Worm (Caenorhabditis elegans) whole organism, L4 larva: ENCODE data around the gene Y57G11C.1142.

ENCODE experiments used
- D1046.2 ChIP-seq: fragments of 200-800 bp; sonication (Bioruptor generic); IDR thresholded peaks from 2 replicates; pipeline ENCODE4 v1.3.6; 2022; ENCODE audit warnings: missing genetic modification characterization, missing compliant biosample characterization
- F10B5.3 ChIP-seq: sonication (generic microtip); optimal IDR thresholded peaks from 2 replicates; lab custom pipeline; 2016; ENCODE audit warnings: mild to moderate bottlenecking, missing genetic modification characterization, missing compliant biosample characterization
- F26F4.8 ChIP-seq: fragments of 200-800 bp; sonication (Bioruptor generic); conservative IDR thresholded peaks from 2 replicates; pipeline ENCODE4 v1.3.6; 2022; ENCODE audit warnings: missing genetic modification characterization, missing compliant biosample characterization
- F37D6.2 ChIP-seq: sonication (generic microtip); optimal IDR thresholded peaks from 2 replicates; lab custom pipeline; 2016; ENCODE audit warnings: mild to moderate bottlenecking, missing genetic modification characterization, missing compliant biosample characterization
- F44E2.7 ChIP-seq: fragments of 200-800 bp; sonication (Bioruptor generic); IDR thresholded peaks from 2 replicates; pipeline ENCODE4 v2.1.2; 2022; ENCODE audit warnings: missing genetic modification characterization, missing compliant biosample characterization
- F49E8.2 ChIP-seq: sonication (generic microtip); optimal IDR thresholded peaks from 2 replicates; lab custom pipeline; 2016; ENCODE audit warnings: missing compliant biosample characterization, mild to moderate bottlenecking, missing genetic modification characterization, borderline replicate concordance
- T20F7.1 ChIP-seq: fragments of 200-800 bp; sonication (Bioruptor generic); optimal IDR thresholded peaks from 2 replicates; lab custom pipeline; 2018; ENCODE audit warnings: mild to moderate bottlenecking, missing genetic modification characterization, missing compliant biosample characterization
- ZK337.2 ChIP-seq: fragments of 200-800 bp; sonication (Bioruptor generic); IDR thresholded peaks from 2 replicates; pipeline ENCODE4 v1.3.6; 2022; ENCODE audit warnings: missing genetic modification reagents, missing genetic modification characterization, missing compliant biosample characterization
- aha-1 ChIP-seq: fragments of 150-350 bp; peaks from one replicate; lab custom pipeline; 2014; ENCODE audit warnings: missing biosample characterization, missing genetic modification characterization
- ceh-20 ChIP-seq: fragments of 200-800 bp; sonication (Bioruptor generic); IDR thresholded peaks from 2 replicates; pipeline ENCODE4 v1.3.6; 2022; ENCODE audit warnings: missing genetic modification reagents, missing genetic modification characterization, missing compliant biosample characterization
- ceh-28 ChIP-seq: fragments of 150-350 bp; optimal IDR thresholded peaks from 2 replicates; lab custom pipeline; 2014; ENCODE audit warnings: missing biosample characterization, missing genetic modification reagents, missing genetic modification characterization
- ces-1 ChIP-seq: fragments of 150-350 bp; sonication (generic microtip); optimal IDR thresholded peaks from 4 replicates; lab custom pipeline; 2014; ENCODE audit warnings: missing biosample characterization, missing genetic modification reagents, missing genetic modification characterization
- cey-2 ChIP-seq: sonication (generic microtip); optimal IDR thresholded peaks from 3 replicates; lab custom pipeline; 2017; ENCODE audit warnings: missing genetic modification characterization, mild to moderate bottlenecking, missing compliant biosample characterization, antibody characterized with exemption, borderline replicate concordance; ENCODE audit not compliant: insufficient read depth
- ctbp-1 ChIP-seq: fragments of 200-800 bp; sonication (Bioruptor generic); IDR thresholded peaks from 2 replicates; pipeline ENCODE4 v1.3.6; 2022; ENCODE audit warnings: missing genetic modification reagents, missing genetic modification characterization, missing compliant biosample characterization
- daf-12 ChIP-seq: fragments of 150-350 bp; optimal IDR thresholded peaks from 2 replicates; lab custom pipeline; 2014; ENCODE audit warnings: missing biosample characterization, missing genetic modification reagents, missing genetic modification characterization
- dpl-1 ChIP-seq: fragments of 150-350 bp; optimal IDR thresholded peaks from 2 replicates; lab custom pipeline; 2014; ENCODE audit warnings: missing biosample characterization, missing genetic modification reagents, missing genetic modification characterization
- fos-1 ChIP-seq: fragments of 150-350 bp; optimal IDR thresholded peaks from 2 replicates; lab custom pipeline; 2014; ENCODE audit warnings: missing biosample characterization, missing genetic modification characterization
- gei-8 ChIP-seq: fragments of 200-800 bp; sonication (Bioruptor generic); optimal IDR thresholded peaks from 2 replicates; lab custom pipeline; 2018; ENCODE audit warnings: mild to moderate bottlenecking, missing genetic modification characterization, missing compliant biosample characterization
- hif-1 ChIP-seq, 2 experiments: sonication (generic microtip); optimal IDR thresholded peaks; 2 replicates each; lab custom pipeline; 2016 to 2017; ENCODE audit warnings: missing compliant biosample characterization in 2 of 2, missing genetic modification characterization in 2 of 2, missing genetic modification reagents in 2 of 2, missing genotype in 2 of 2, mild to moderate bottlenecking in 1 of 2
- hlh-11 ChIP-seq: fragments of 200-800 bp; sonication (Bioruptor generic); optimal IDR thresholded peaks from 2 replicates; lab custom pipeline; 2018; ENCODE audit warnings: mild to moderate bottlenecking, missing genetic modification characterization, missing compliant biosample characterization
- hlh-30 ChIP-seq: sonication (generic microtip); optimal IDR thresholded peaks from 2 replicates; lab custom pipeline; 2017; ENCODE audit warnings: antibody characterized with exemption, mild to moderate bottlenecking, missing genetic modification characterization, missing compliant biosample characterization; ENCODE audit not compliant: insufficient read depth
- hmg-1.1 ChIP-seq: fragments of 200-800 bp; sonication (Bioruptor generic); IDR thresholded peaks from 2 replicates; pipeline ENCODE4 v1.3.6; 2022; ENCODE audit warnings: missing genetic modification reagents, missing genetic modification characterization, missing compliant biosample characterization
- jun-1 ChIP-seq: fragments of 150-350 bp; optimal IDR thresholded peaks from 2 replicates; lab custom pipeline; 2014; ENCODE audit warnings: missing biosample characterization, missing genetic modification reagents, missing genetic modification characterization
- lim-7 ChIP-seq: fragments of 200-800 bp; sonication (Bioruptor generic); IDR thresholded peaks from 2 replicates; pipeline ENCODE4 v1.3.6; 2022; ENCODE audit warnings: missing genetic modification characterization, missing compliant biosample characterization
- lin-1 ChIP-seq: fragments of 200-800 bp; sonication (Bioruptor generic); IDR thresholded peaks from 2 replicates; pipeline ENCODE4 v1.3.6; 2022; ENCODE audit warnings: missing genetic modification reagents, missing genetic modification characterization, missing compliant biosample characterization
- lin-15B ChIP-seq: fragments of 150-350 bp; sonication (generic microtip); optimal IDR thresholded peaks from 3 replicates; lab custom pipeline; 2014; ENCODE audit warnings: missing biosample characterization, missing genetic modification characterization
- lin-39 ChIP-seq: fragments of 150-350 bp; optimal IDR thresholded peaks from 2 replicates; lab custom pipeline; 2014; ENCODE audit warnings: missing biosample characterization, missing genetic modification reagents, missing genetic modification characterization
- lir-3 ChIP-seq: sonication (generic microtip); optimal IDR thresholded peaks from 2 replicates; lab custom pipeline; 2016; ENCODE audit warnings: mild to moderate bottlenecking, missing genetic modification characterization, missing compliant biosample characterization
- lsy-2 ChIP-seq, 2 experiments: fragments of 150-350 bp in 1 of 2; sonication (generic microtip) in 1 of 2; optimal IDR thresholded peaks; 2 replicates each; lab custom pipeline; 2014 to 2017; ENCODE audit warnings: missing biosample characterization in 2 of 2, missing genetic modification characterization in 2 of 2
- madf-5 ChIP-seq, 2 experiments: fragments of 200-800 bp; sonication (Bioruptor generic); IDR thresholded peaks; 2 replicates each; pipeline ENCODE4 v1.3.6; 2022; ENCODE audit warnings: missing compliant biosample characterization in 2 of 2, missing genetic modification characterization in 2 of 2
- madf-9 ChIP-seq: fragments of 200-800 bp; sonication (Bioruptor generic); conservative IDR thresholded peaks from 2 replicates; pipeline ENCODE4 v1.3.6; 2022; ENCODE audit warnings: missing genetic modification reagents, missing genetic modification characterization, missing compliant biosample characterization
- mdl-1 ChIP-seq, 2 experiments: fragments of 150-350 bp in 1 of 2; sonication (generic microtip) in 1 of 2; optimal IDR thresholded peaks; 2 replicates each; lab custom pipeline; 2014 to 2017; ENCODE audit warnings: missing biosample characterization in 2 of 2, missing genetic modification characterization in 2 of 2
- mdt-29 ChIP-seq: fragments of 200-800 bp; sonication (Bioruptor generic); IDR thresholded peaks from 2 replicates; pipeline ENCODE4 v1.3.6; 2022; ENCODE audit warnings: missing genetic modification reagents, missing genetic modification characterization, missing compliant biosample characterization
- mes-2 ChIP-seq: sonication (generic microtip); optimal IDR thresholded peaks from 2 replicates; lab custom pipeline; 2016; ENCODE audit warnings: missing genotype, mild to moderate bottlenecking, missing genetic modification characterization, missing compliant biosample characterization; ENCODE audit not compliant: poor library complexity, severe bottlenecking
- nhr-11 ChIP-seq: fragments of 150-350 bp; optimal IDR thresholded peaks from 2 replicates; lab custom pipeline; 2014; ENCODE audit warnings: missing biosample characterization, missing genetic modification characterization
- nhr-42 ChIP-seq: fragments of 200-800 bp; sonication (Bioruptor generic); IDR thresholded peaks from 2 replicates; pipeline ENCODE4 v1.3.6; 2022; ENCODE audit warnings: missing genetic modification characterization, missing compliant biosample characterization
- nhr-76 ChIP-seq: fragments of 150-350 bp; optimal IDR thresholded peaks from 2 replicates; lab custom pipeline; 2014; ENCODE audit warnings: missing biosample characterization, missing genetic modification characterization
- nhr-77 ChIP-seq: fragments of 150-350 bp; optimal IDR thresholded peaks from 2 replicates; lab custom pipeline; 2014; ENCODE audit warnings: missing biosample characterization, missing genetic modification characterization
- pha-4 ChIP-seq, 2 experiments: fragments of 150-350 bp in 1 of 2; fragments of 200-800 bp in 1 of 2; sonication (Bioruptor generic) in 1 of 2; IDR thresholded peaks in 1 of 2; optimal IDR thresholded peaks in 1 of 2; 2 replicates each; pipeline versions ENCODE4 v1.3.6 to Lab custom; 2014 to 2022; ENCODE audit warnings: missing genetic modification characterization in 2 of 2, missing genetic modification reagents in 2 of 2, missing biosample characterization in 1 of 2, missing compliant biosample characterization in 1 of 2
- pqm-1 ChIP-seq: sonication (generic microtip); optimal IDR thresholded peaks from 2 replicates; lab custom pipeline; 2017; ENCODE audit warnings: missing biosample characterization, missing genetic modification characterization
- set-16 ChIP-seq: fragments of 200-800 bp; sonication (Bioruptor generic); IDR thresholded peaks from 2 replicates; pipeline ENCODE4 v1.3.6; 2022; ENCODE audit warnings: missing genetic modification reagents, missing genetic modification characterization, missing compliant biosample characterization
- snpc-1.2 ChIP-seq: fragments of 200-800 bp; sonication (Bioruptor generic); IDR thresholded peaks from 2 replicates; pipeline ENCODE4 v1.3.6; 2022; ENCODE audit warnings: missing genetic modification reagents, missing genetic modification characterization, missing compliant biosample characterization
- spr-3 ChIP-seq: fragments of 200-800 bp; sonication (Bioruptor generic); optimal IDR thresholded peaks from 2 replicates; lab custom pipeline; 2018; ENCODE audit warnings: mild to moderate bottlenecking, missing genetic modification characterization, missing compliant biosample characterization
- tag-97 ChIP-seq: fragments of 200-800 bp; sonication (Bioruptor generic); IDR thresholded peaks from 2 replicates; pipeline ENCODE4 v1.3.6; 2022; ENCODE audit warnings: missing genetic modification characterization, missing compliant biosample characterization
- unc-130 ChIP-seq: sonication (generic microtip); optimal IDR thresholded peaks from 2 replicates; lab custom pipeline; 2016; ENCODE audit warnings: missing genetic modification reagents, missing genetic modification characterization, missing compliant biosample characterization
- zag-1 ChIP-seq: fragments of 150-350 bp; optimal IDR thresholded peaks from 2 replicates; lab custom pipeline; 2014; ENCODE audit warnings: missing biosample characterization, missing genetic modification characterization
- zfp-2 ChIP-seq: sonication (generic microtip); optimal IDR thresholded peaks from 2 replicates; lab custom pipeline; 2016; ENCODE audit warnings: mild to moderate bottlenecking, missing genetic modification characterization, missing compliant biosample characterization
- zip-11 ChIP-seq: fragments of 200-800 bp; sonication (Bioruptor generic); IDR thresholded peaks from 2 replicates; pipeline ENCODE4 v1.3.6; 2022; ENCODE audit warnings: missing genetic modification characterization, missing compliant biosample characterization
- ztf-11 ChIP-seq: fragments of 150-350 bp; optimal IDR thresholded peaks from 2 replicates; lab custom pipeline; 2014; ENCODE audit warnings: missing biosample characterization, missing genetic modification characterization

Y57G11C.1142 gene

ce11 chrIV:14767693-14768251 is 34.6 kb upstream of the Y57G11C.1142 start, which contains the start of the genes mrps-7 and Y57G11C.3 (continued):
- no peak for TF ChIP-seq mdt-29
- TF ChIP-seq D1046.2 (GFP tag; lab: Robert Waterston, UW), result no peak
- TF ChIP-seq zfp-2, result peak; percentile 45
- TF ChIP-seq spr-3 (GFP tag; lab: Kevin White, UChicago), result peak; percentile 55
- TF ChIP-seq pha-4 (GFP tag; IDR thresholded peaks at IDR 0.05; lab: Robert Waterston, UW), result peak; percentile 28; the same call in 1 of the 2 replicates
- peak; percentile 91 for TF ChIP-seq pha-4 (tag; optimal IDR thresholded peaks at IDR 0.05; lab: Kevin White, UChicago)
- no peak for TF ChIP-seq lir-3
- TF ChIP-seq mes-2 (tag; lab: Kevin White, UChicago), result peak; percentile 93
- TF ChIP-seq unc-130 (GFP tag; lab: Kevin White, UChicago), result peak; percentile 27
- TF ChIP-seq hif-1 (tag; optimal IDR thresholded peaks at IDR 0.05; lab: Kevin White, UChicago), result peak in 1 of 2 experiments; percentile 73
- TF ChIP-seq ztf-11 (tag; lab: Kevin White, UChicago), result no peak
- TF ChIP-seq nhr-77, result peak; percentile 86
- peak; percentile 67 to 95 for TF ChIP-seq lsy-2 (tag; optimal IDR thresholded peaks at IDR 0.05; lab: Kevin White, UChicago)
- TF ChIP-seq F10B5.3 (tag; lab: Kevin White, UChicago), result peak; percentile 26
- TF ChIP-seq lin-39 (tag; lab: Kevin White, UChicago), result no peak
- no peak for TF ChIP-seq set-16 (GFP tag; lab: Robert Waterston, UW)
- peak; percentile 96 for TF ChIP-seq aha-1 (tag; lab: Kevin White, UChicago)
- no peak; the same call in 1 of the 2 replicates for TF ChIP-seq madf-9 (GFP tag; lab: Robert Waterston, UW)
- peak; percentile 84 for TF ChIP-seq nhr-11 (tag; lab: Kevin White, UChicago)
- peak; percentile 76 for TF ChIP-seq hlh-11 (tag; lab: Kevin White, UChicago)
- TF ChIP-seq gei-8 (GFP tag; lab: Kevin White, UChicago), result no peak
- no peak for TF ChIP-seq fos-1 (tag; lab: Kevin White, UChicago)
- TF ChIP-seq hlh-30 (tag; lab: Kevin White, UChicago), result peak; percentile 90
- TF ChIP-seq daf-12, result no peak
- no peak for TF ChIP-seq tag-97 (GFP tag; lab: Robert Waterston, UW)
- no peak for TF ChIP-seq ZK337.2 (GFP tag; lab: Robert Waterston, UW)
- no peak for TF ChIP-seq zip-11
- peak; percentile 77 for TF ChIP-seq lin-15B (tag; lab: Kevin White, UChicago)
- TF ChIP-seq nhr-76 (tag; lab: Kevin White, UChicago), result no peak
- TF ChIP-seq ctbp-1, result 0 out of 2 replicates have a peak, but pooled peaks have one; percentile 52
- 0 out of 2 replicates have a peak, but pooled peaks have one; percentile 14 for TF ChIP-seq lin-1 (GFP tag; lab: Robert Waterston, UW)
- TF ChIP-seq F44E2.7 (GFP tag; lab: Robert Waterston, UW), result no peak
- TF ChIP-seq F37D6.2 (tag; lab: Kevin White, UChicago), result peak; percentile 55
- TF ChIP-seq pqm-1 (tag; lab: Kevin White, UChicago), result peak; percentile 38
- TF ChIP-seq zag-1 (tag; lab: Kevin White, UChicago), result no peak
- TF ChIP-seq cey-2 (tag; lab: Kevin White, UChicago), result no peak
- peak; percentile 33 to 75 for TF ChIP-seq mdl-1 (tag; optimal IDR thresholded peaks at IDR 0.05; lab: Kevin White, UChicago)
- peak; percentile 87 for TF ChIP-seq snpc-1.2 (GFP tag; lab: Robert Waterston, UW)
- TF ChIP-seq madf-5 (GFP tag; IDR thresholded peaks at IDR 0.05; lab: Robert Waterston, UW), result no peak
- no peak for TF ChIP-seq F49E8.2 (tag; lab: Kevin White, UChicago)
- no peak for TF ChIP-seq ceh-28 (tag; lab: Kevin White, UChicago)
- peak; percentile 95 for TF ChIP-seq hmg-1.1 (GFP tag; lab: Robert Waterston, UW)
- no peak for TF ChIP-seq ceh-20
- peak; percentile 100 for TF ChIP-seq T20F7.1
- TF ChIP-seq jun-1, result peak; percentile 71
- TF ChIP-seq nhr-42 (GFP tag; lab: Robert Waterston, UW), result 0 out of 2 replicates have a peak, but pooled peaks have one; percentile 44
- TF ChIP-seq ces-1 (GFP tag; lab: Kevin White, UChicago), result no peak
- no peak for TF ChIP-seq F26F4.8 (GFP tag; lab: Robert Waterston, UW)
- peak; percentile 82 for TF ChIP-seq dpl-1 (GFP tag; lab: Kevin White, UChicago)
- no peak for TF ChIP-seq lim-7
